Worm (Caenorhabditis elegans): ENCODE results near the gene ZC250.4.

- TF ChIP-seq ztf-11 (tag; optimal IDR thresholded peaks at IDR 0.05) (no peak), ama-1 (optimal IDR thresholded peaks at IDR 0.05) (no peak), lin-35 (GFP tag; optimal IDR thresholded peaks at IDR 0.05) (no peak), nhr-77 (tag; optimal IDR thresholded peaks at IDR 0.05) (no peak), aly-2 (tag; optimal IDR thresholded peaks at IDR 0.05) (no peak), unc-62 (GFP tag; optimal IDR thresholded peaks at IDR 0.05) (no peak), nhr-28 (tag; optimal IDR thresholded peaks at IDR 0.05) (no peak), snpc-4 (tag; optimal IDR thresholded peaks at IDR 0.05) (no peak), mdl-1 (tag; optimal IDR thresholded peaks at IDR 0.05) (no peak), tbx-2 (tag; optimal IDR thresholded peaks at IDR 0.05) (no peak), lin-14 (GFP tag; optimal IDR thresholded peaks at IDR 0.05) (no peak), efl-3 (GFP tag; optimal IDR thresholded peaks at IDR 0.05) (no peak), isw-1 (GFP tag; IDR thresholded peaks at IDR 0.05) (no peak), blmp-1 (tag; optimal IDR thresholded peaks at IDR 0.05) (no peak)
These were observed 7.5 kb downstream of the ZC250.4 start, which contains the start of gene ZC250.5 for ce11 chrV:5805467-5805866.
